Fruit fly (Drosophila melanogaster) whole organism, pupa: ENCODE results near the gene VhaAC39-2.

ENCODE experiments used
- CG13204 ChIP-seq: fragments of 200-800 bp; sonication (Bioruptor generic); optimal IDR thresholded peaks from 2 replicates; lab custom pipeline; 2018; ENCODE audit warnings: missing biosample characterization, mild to moderate bottlenecking, missing genetic modification characterization, moderate library complexity
- EcR ChIP-seq: fragments of 200-800 bp; sonication (Bioruptor generic); optimal IDR thresholded peaks from 3 replicates; lab custom pipeline; 2019; ENCODE audit warnings: missing biosample characterization, missing genetic modification characterization, mild to moderate bottlenecking, moderate library complexity, missing genetic modification reagents

- TF ChIP-seq CG13204 (no peak), EcR (no peak)
These were observed 12.1 kb downstream of the VhaAC39-2 start for dm6 chr3R:23147058-23147457.
